Fruit fly (Drosophila melanogaster) whole organism, wandering third instar larva: ENCODE measurements around the gene Swip-1.

ENCODE experiments used
- Abd-B ChIP-seq: fragments of >200 bp; optimal IDR thresholded peaks from 2 replicates; lab custom pipeline; 2017; ENCODE audit warnings: missing biosample characterization, missing genetic modification characterization
- CG32264 ChIP-seq: fragments of 200-800 bp; sonication (Bioruptor generic); optimal IDR thresholded peaks from 2 replicates; lab custom pipeline; 2016; ENCODE audit warnings: missing biosample characterization, missing genetic modification characterization
- CG9705 ChIP-seq: fragments of 200-800 bp; sonication (Bioruptor generic); optimal IDR thresholded peaks from 2 replicates; lab custom pipeline; 2018; ENCODE audit warnings: missing biosample characterization, mild to moderate bottlenecking, missing genetic modification characterization
- CrebA ChIP-seq: fragments of 200-800 bp; sonication (Bioruptor generic); optimal IDR thresholded peaks from 2 replicates; lab custom pipeline; 2016; ENCODE audit warnings: missing biosample characterization, mild to moderate bottlenecking, missing genetic modification characterization, borderline replicate concordance
- Dfd ChIP-seq: fragments of >200 bp; optimal IDR thresholded peaks from 2 replicates; lab custom pipeline; 2017; ENCODE audit warnings: missing biosample characterization, missing genetic modification characterization
- Dif ChIP-seq: fragments of 200-275, 200-300 bp; sonication (Bioruptor generic); optimal IDR thresholded peaks from 2 replicates; lab custom pipeline; 2018; ENCODE audit warnings: missing biosample characterization, missing genetic modification characterization; ENCODE audit not compliant: partially characterized antibody
- GATAd ChIP-seq: sonication (Bioruptor generic); optimal IDR thresholded peaks from 2 replicates; lab custom pipeline; 2016; ENCODE audit warnings: missing biosample characterization, missing genetic modification characterization
- HLH106 ChIP-seq: fragments of 200-800 bp; optimal IDR thresholded peaks from 3 replicates; lab custom pipeline; 2019; ENCODE audit warnings: missing biosample characterization, mild to moderate bottlenecking, missing genetic modification characterization, moderate library complexity
- Hnf4 ChIP-seq: fragments of 200-800 bp; sonication (Bioruptor generic); optimal IDR thresholded peaks from 2 replicates; lab custom pipeline; 2016; ENCODE audit warnings: missing biosample characterization, mild to moderate bottlenecking, missing genetic modification characterization
- Hr78 ChIP-seq: fragments of >200 bp; optimal IDR thresholded peaks from 2 replicates; lab custom pipeline; 2017; ENCODE audit warnings: missing biosample characterization, missing genetic modification characterization
- Hr83 ChIP-seq: fragments of 200-300 bp; sonication (Bioruptor generic); optimal IDR thresholded peaks from 2 replicates; lab custom pipeline; 2016; ENCODE audit warnings: missing biosample characterization, mild to moderate bottlenecking, missing genetic modification characterization, moderate library complexity; ENCODE audit not compliant: poor library complexity, severe bottlenecking
- Jra ChIP-seq: sonication (Bioruptor generic); optimal IDR thresholded peaks from 2 replicates; lab custom pipeline; 2016; ENCODE audit warnings: missing biosample characterization, missing genetic modification characterization
- Mio ChIP-seq: sonication (Bioruptor generic); optimal IDR thresholded peaks from 2 replicates; lab custom pipeline; 2016; ENCODE audit warnings: missing biosample characterization, missing genetic modification characterization
- Myc ChIP-seq: fragments of >200 bp; optimal IDR thresholded peaks from 2 replicates; lab custom pipeline; 2017
- N ChIP-seq: fragments of >200 bp; optimal IDR thresholded peaks from 2 replicates; lab custom pipeline; 2018; ENCODE audit warnings: missing biosample characterization, missing external identifiers, missing genetic modification characterization
- OdsH ChIP-seq: fragments of 200-800 bp; sonication (Bioruptor generic); optimal IDR thresholded peaks from 2 replicates; lab custom pipeline; 2016; ENCODE audit warnings: missing biosample characterization, mild to moderate bottlenecking, missing genetic modification characterization
- Rel ChIP-seq, 2 experiments: fragments of 200-800 bp; sonication (Bioruptor generic) in 1 of 2; optimal IDR thresholded peaks; 2 replicates in 1 of 2; 3 replicates in 1 of 2; lab custom pipeline; 2016 to 2019; ENCODE audit warnings: mild to moderate bottlenecking in 2 of 2, missing biosample characterization in 2 of 2, missing genetic modification characterization in 2 of 2, moderate library complexity in 1 of 2
- Sp1 ChIP-seq: fragments of 200-800 bp; sonication (Bioruptor generic); optimal IDR thresholded peaks from 3 replicates; lab custom pipeline; 2019; ENCODE audit warnings: missing biosample characterization, mild to moderate bottlenecking, missing genetic modification characterization, moderate library complexity
- Vsx2 ChIP-seq: fragments of 200-300, 225-300 bp; sonication (Bioruptor generic); optimal IDR thresholded peaks from 2 replicates; lab custom pipeline; 2018; ENCODE audit warnings: missing biosample characterization, missing genetic modification characterization; ENCODE audit not compliant: partially characterized antibody
- br ChIP-seq: fragments of 200-800 bp; sonication (Bioruptor generic); optimal IDR thresholded peaks from 2 replicates; lab custom pipeline; 2016; ENCODE audit warnings: missing biosample characterization, missing genetic modification characterization
- brk ChIP-seq: fragments of 200-800 bp; sonication (Bioruptor generic); optimal IDR thresholded peaks from 2 replicates; lab custom pipeline; 2016; ENCODE audit warnings: missing biosample characterization, mild to moderate bottlenecking, missing genetic modification characterization
- dl ChIP-seq, 2 experiments: fragments of 175-275, 200-275 bp in 1 of 2; fragments of 200-275 bp in 1 of 2; sonication (Bioruptor generic); optimal IDR thresholded peaks; lab custom pipeline; 2018; ENCODE audit warnings: mild to moderate bottlenecking in 2 of 2, missing biosample characterization in 2 of 2, missing genetic modification characterization in 2 of 2, moderate library complexity in 2 of 2; ENCODE audit not compliant: partially characterized antibody in 2 of 2, insufficient read depth in 1 of 2
- dmrt93B ChIP-seq: fragments of 200-800 bp; sonication (Bioruptor generic); optimal IDR thresholded peaks from 2 replicates; lab custom pipeline; 2018; ENCODE audit warnings: missing biosample characterization, mild to moderate bottlenecking, missing genetic modification characterization
- dsf ChIP-seq: sonication (Bioruptor generic); optimal IDR thresholded peaks from 2 replicates; lab custom pipeline; 2016; ENCODE audit warnings: missing biosample characterization, missing genetic modification characterization, borderline replicate concordance
- ey ChIP-seq: fragments of 200-800 bp; sonication (Bioruptor generic); optimal IDR thresholded peaks from 2 replicates; lab custom pipeline; 2016; ENCODE audit warnings: missing biosample characterization, missing genetic modification characterization
- foxo ChIP-seq, 2 experiments: fragments of 200-800 bp; sonication (Bioruptor generic); optimal IDR thresholded peaks; 2 replicates in 1 of 2; 3 replicates in 1 of 2; lab custom pipeline; 2016 to 2017; ENCODE audit warnings: missing biosample characterization in 2 of 2, missing genetic modification characterization in 2 of 2
- fru ChIP-seq: fragments of 200-800 bp; sonication (Bioruptor generic); optimal IDR thresholded peaks from 3 replicates; lab custom pipeline; 2016; ENCODE audit warnings: missing biosample characterization, mild to moderate bottlenecking, missing genetic modification characterization
- h ChIP-seq: fragments of 200-800 bp; sonication (Bioruptor generic); optimal IDR thresholded peaks from 3 replicates; lab custom pipeline; 2016; ENCODE audit warnings: missing biosample characterization, mild to moderate bottlenecking, missing genetic modification characterization
- jim ChIP-seq: fragments of 175-275, 200-325 bp; sonication (Bioruptor generic); optimal IDR thresholded peaks from 2 replicates; lab custom pipeline; 2016; ENCODE audit warnings: missing biosample characterization, mild to moderate bottlenecking, missing genetic modification characterization
- lola ChIP-seq: fragments of >200 bp; optimal IDR thresholded peaks from 2 replicates; lab custom pipeline; 2017; ENCODE audit warnings: missing biosample characterization, missing genetic modification characterization
- pan ChIP-seq: fragments of >200 bp; optimal IDR thresholded peaks from 2 replicates; lab custom pipeline; 2017
- psq ChIP-seq: fragments of 200-800 bp; sonication (Bioruptor generic); optimal IDR thresholded peaks from 3 replicates; lab custom pipeline; 2017; ENCODE audit warnings: missing biosample characterization, mild to moderate bottlenecking, missing genetic modification characterization, moderate library complexity
- rgr ChIP-seq: fragments of 200-800 bp; sonication (Bioruptor generic); optimal IDR thresholded peaks from 3 replicates; lab custom pipeline; 2016; ENCODE audit warnings: missing biosample characterization, mild to moderate bottlenecking, missing genetic modification characterization
- sage ChIP-seq: fragments of 200-800 bp; sonication (Bioruptor generic); optimal IDR thresholded peaks from 2 replicates; lab custom pipeline; 2016; ENCODE audit warnings: missing biosample characterization, mild to moderate bottlenecking, missing genetic modification characterization
- sv ChIP-seq: fragments of 200-800 bp; sonication (Bioruptor generic); optimal IDR thresholded peaks from 3 replicates; lab custom pipeline; 2016; ENCODE audit warnings: missing biosample characterization, missing genetic modification characterization
- tai ChIP-seq: sonication (Bioruptor generic); optimal IDR thresholded peaks from 2 replicates; lab custom pipeline; 2016; ENCODE audit warnings: missing biosample characterization, missing genetic modification characterization
- usp ChIP-seq: fragments of >200 bp; optimal IDR thresholded peaks from 2 replicates; lab custom pipeline; 2017; ENCODE audit warnings: missing biosample characterization, missing genetic modification characterization
- woc ChIP-seq: sonication (Bioruptor generic); optimal IDR thresholded peaks from 2 replicates; lab custom pipeline; 2016; ENCODE audit warnings: missing biosample characterization, mild to moderate bottlenecking, missing genetic modification characterization

The Swip-1 gene

dm6 chr2L:19024744-19025059, 37.6 kb upstream of the Swip-1 start:
- TF ChIP-seq br (no peak), N (GFP tag; lab: Kevin White, UChicago) (no peak), GATAd (no peak), Vsx2 (no peak), sage (GFP tag; lab: Kevin White, UChicago) (no peak), usp (GFP tag; lab: Kevin White, UChicago) (no peak), woc (GFP tag; lab: Kevin White, UChicago) (no peak), dsf (GFP tag; lab: Kevin White, UChicago) (no peak), rgr (GFP tag; lab: Kevin White, UChicago) (no peak), fru (GFP tag; lab: Kevin White, UChicago) (no peak), Rel (GFP tag; optimal IDR thresholded peaks at IDR 0.05; lab: Kevin White, UChicago) (no peak), Rel (tag; optimal IDR thresholded peaks at IDR 0.05; lab: Kevin White, UChicago) (no peak), Dfd (no peak), CG32264 (GFP tag; lab: Kevin White, UChicago) (no peak), Hr78 (GFP tag; lab: Kevin White, UChicago) (no peak), brk (no peak), dl (GFP tag; optimal IDR thresholded peaks at IDR 0.05; lab: Kevin White, UChicago; ENCODE audit: insufficient read depth in 1 of 2, partially characterized antibody in 2 of 2) (no peak), CrebA (GFP tag; lab: Kevin White, UChicago) (no peak)

- TF ChIP-seq Hr78 (GFP tag; lab: Kevin White, UChicago): no peak
- TF ChIP-seq pan (lab: Kevin White, UChicago): no peak
- TF ChIP-seq rgr (GFP tag; lab: Kevin White, UChicago): peak; percentile 52
- no peak for TF ChIP-seq brk
- TF ChIP-seq HLH106 (tag; lab: Kevin White, UChicago): peak; percentile 76
- TF ChIP-seq OdsH: peak; percentile 41
- TF ChIP-seq Dfd: no peak
- TF ChIP-seq CG9705 (GFP tag; lab: Kevin White, UChicago): peak; percentile 51
- TF ChIP-seq dmrt93B (GFP tag; lab: Kevin White, UChicago): peak; percentile 49
- peak in 1 of 2 experiments; percentile 69 for TF ChIP-seq foxo (GFP tag; optimal IDR thresholded peaks at IDR 0.05; lab: Kevin White, UChicago)
- TF ChIP-seq sv: peak; percentile 9
- no peak for TF ChIP-seq Rel (GFP tag; optimal IDR thresholded peaks at IDR 0.05; lab: Kevin White, UChicago)
- TF ChIP-seq Rel (tag; optimal IDR thresholded peaks at IDR 0.05; lab: Kevin White, UChicago): peak; percentile 5
- no peak for TF ChIP-seq woc (GFP tag; lab: Kevin White, UChicago)
- TF ChIP-seq CG32264 (GFP tag; lab: Kevin White, UChicago): no peak
- no peak for TF ChIP-seq N (GFP tag; lab: Kevin White, UChicago)
- TF ChIP-seq GATAd: no peak
- no peak for TF ChIP-seq tai (GFP tag; lab: Kevin White, UChicago)
- no peak for TF ChIP-seq dsf (GFP tag; lab: Kevin White, UChicago)
- TF ChIP-seq CrebA (GFP tag; lab: Kevin White, UChicago): no peak
- TF ChIP-seq ey: peak; percentile 51
- TF ChIP-seq br: peak; percentile 24
- TF ChIP-seq Sp1: peak; percentile 78
- no peak for TF ChIP-seq Hnf4
- TF ChIP-seq lola (GFP tag; lab: Kevin White, UChicago): no peak
- peak; percentile 56 for TF ChIP-seq psq (GFP tag; lab: Kevin White, UChicago)
- TF ChIP-seq sage (GFP tag; lab: Kevin White, UChicago): no peak
- no peak for TF ChIP-seq jim (GFP tag; lab: Kevin White, UChicago)
- TF ChIP-seq usp (GFP tag; lab: Kevin White, UChicago): no peak
- TF ChIP-seq Vsx2: no peak
- TF ChIP-seq h (GFP tag; lab: Kevin White, UChicago): peak; percentile 60
- TF ChIP-seq Myc (lab: Kevin White, UChicago): no peak
- peak; percentile 61 for TF ChIP-seq fru (GFP tag; lab: Kevin White, UChicago)
- no peak for TF ChIP-seq Jra (GFP tag; lab: Kevin White, UChicago)
- TF ChIP-seq Abd-B (GFP tag; lab: Kevin White, UChicago): no peak
- no peak for TF ChIP-seq Hr83 (GFP tag; lab: Kevin White, UChicago)
- no peak for TF ChIP-seq Mio (GFP tag; lab: Kevin White, UChicago)
- TF ChIP-seq Dif (GFP tag; lab: Kevin White, UChicago): no peak
- TF ChIP-seq dl (GFP tag; optimal IDR thresholded peaks at IDR 0.05; lab: Kevin White, UChicago; ENCODE audit: insufficient read depth in 1 of 2, partially characterized antibody in 2 of 2): no peak
These were observed 37.1 kb upstream of the Swip-1 start for dm6 chr2L:19023972-19024743.
